Fruit fly (Drosophila melanogaster) whole organism, embryonic: ENCODE data around the gene Pif1A.

Experiments used
- CG10462 ChIP-seq: fragments of 200-800 bp; sonication (Bioruptor generic); optimal IDR thresholded peaks from 2 replicates; lab custom pipeline; 2016; ENCODE audit warnings: missing biosample characterization, missing genetic modification characterization
- CG17568 ChIP-seq: fragments of 200-800 bp; sonication (Bioruptor generic); optimal IDR thresholded peaks from 2 replicates; lab custom pipeline; 2018; ENCODE audit warnings: missing biosample characterization, mild to moderate bottlenecking, missing genetic modification characterization, moderate library complexity
- D19A ChIP-seq: fragments of 200-800 bp; optimal IDR thresholded peaks from 3 replicates; lab custom pipeline; 2019; ENCODE audit warnings: missing biosample characterization, mild to moderate bottlenecking, missing genetic modification characterization, moderate library complexity
- HmgZ ChIP-seq: fragments of 200-800 bp; sonication (Bioruptor generic); optimal IDR thresholded peaks from 2 replicates; lab custom pipeline; 2018; ENCODE audit warnings: missing biosample characterization, mild to moderate bottlenecking, missing genetic modification characterization
- aop ChIP-seq: fragments of 200-800 bp; sonication (Bioruptor generic); IDR thresholded peaks from 2 replicates; pipeline ENCODE4 v1.3.6; 2022; ENCODE audit warnings: missing biosample characterization, missing genetic modification characterization
- bcd ChIP-seq: fragments of 200-800 bp; sonication (Bioruptor generic); optimal IDR thresholded peaks from 2 replicates; lab custom pipeline; 2017; ENCODE audit warnings: missing biosample characterization, mild to moderate bottlenecking, missing genetic modification characterization
- chif ChIP-seq, 2 experiments: fragments of 200-800 bp; sonication (Bioruptor generic); optimal IDR thresholded peaks; 3 replicates each; lab custom pipeline; 2016; ENCODE audit warnings: missing biosample characterization in 2 of 2, missing genetic modification characterization in 2 of 2
- cwo ChIP-seq: fragments of 200-800 bp; sonication (Bioruptor generic); optimal IDR thresholded peaks from 3 replicates; lab custom pipeline; 2017; ENCODE audit warnings: missing biosample characterization, missing genetic modification characterization, mild to moderate bottlenecking, moderate library complexity, missing genetic modification reagents
- dysf ChIP-seq: fragments of 200-800 bp; sonication (Bioruptor generic); IDR thresholded peaks from 3 replicates; pipeline ENCODE4 v1.3.6; 2022; ENCODE audit warnings: missing biosample characterization, missing genetic modification characterization
- fu2 ChIP-seq: fragments of 200-800 bp; sonication (Bioruptor generic); optimal IDR thresholded peaks from 2 replicates; lab custom pipeline; 2016; ENCODE audit warnings: missing biosample characterization, missing genetic modification characterization

- TF ChIP-seq dysf (no peak), HmgZ (tag; lab: Kevin White, UChicago) (no peak), chif (GFP tag; optimal IDR thresholded peaks at IDR 0.05; lab: Kevin White, UChicago) (no peak), CG17568 (no peak), aop (GFP tag; lab: Robert Waterston, UW) (no peak), bcd (GFP tag; lab: Kevin White, UChicago) (no peak), D19A (no peak), cwo (no peak), fu2 (no peak), CG10462 (GFP tag; lab: Kevin White, UChicago) (no peak)
Measured at dm6 chr3R:8818239-8818638, 17.3 kb upstream of the Pif1A start.
